Fruit fly (Drosophila melanogaster) whole organism, adult: ENCODE data around the gene CG3568.
A peak's percentile ranks its signal among the peaks of the same experiment; 100 is the strongest.

ENCODE experiments used
- CG1620 ChIP-seq: fragments of 200-800 bp; sonication (Bioruptor generic); optimal IDR thresholded peaks from 2 replicates; lab custom pipeline; 2016; ENCODE audit warnings: missing biosample characterization, missing genetic modification characterization
- CG33017 ChIP-seq: fragments of 200-800 bp; sonication (Bioruptor generic); optimal IDR thresholded peaks from 2 replicates; lab custom pipeline; 2018; ENCODE audit warnings: missing biosample characterization, mild to moderate bottlenecking, missing genetic modification characterization, moderate library complexity
- CG7045 ChIP-seq: fragments of 200-800 bp; sonication (Bioruptor generic); optimal IDR thresholded peaks from 2 replicates; lab custom pipeline; 2017; ENCODE audit warnings: missing biosample characterization, mild to moderate bottlenecking, missing genetic modification characterization
- CG7101 ChIP-seq: fragments of 200-800 bp; sonication (Bioruptor generic); optimal IDR thresholded peaks from 2 replicates; lab custom pipeline; 2018; ENCODE audit warnings: missing biosample characterization, mild to moderate bottlenecking, missing genetic modification characterization, moderate library complexity
- Clk ChIP-seq: fragments of 200-800 bp; sonication (Bioruptor generic); optimal IDR thresholded peaks from 2 replicates; lab custom pipeline; 2017; ENCODE audit warnings: missing biosample characterization, missing genetic modification characterization
- Hr96 ChIP-seq: fragments of 200-800 bp; sonication (Bioruptor generic); optimal IDR thresholded peaks from 2 replicates; lab custom pipeline; 2016; ENCODE audit warnings: missing biosample characterization, missing genetic modification characterization
- Mnt ChIP-seq: fragments of 200-800 bp; sonication (Bioruptor generic); optimal IDR thresholded peaks from 2 replicates; lab custom pipeline; 2016; ENCODE audit warnings: missing biosample characterization, mild to moderate bottlenecking, missing genetic modification characterization
- bab1 ChIP-seq: fragments of 200-800 bp; sonication (Bioruptor generic); optimal IDR thresholded peaks from 3 replicates; lab custom pipeline; 2019; ENCODE audit warnings: missing biosample characterization, mild to moderate bottlenecking, missing genetic modification characterization, moderate library complexity
- cnc ChIP-seq, 2 experiments: fragments of >200 bp; optimal IDR thresholded peaks; 2 replicates each; lab custom pipeline; 2017
- kay ChIP-seq: fragments of 200-800 bp; sonication (Bioruptor generic); peaks from one replicate; lab custom pipeline; 2016; ENCODE audit warnings: missing biosample characterization, missing genetic modification characterization, borderline replicate concordance
- ovo ChIP-seq: fragments of 200-800 bp; sonication (Bioruptor generic); optimal IDR thresholded peaks from 2 replicates; lab custom pipeline; 2016; ENCODE audit warnings: missing biosample characterization, missing genetic modification characterization
- pad ChIP-seq: fragments of 200-800 bp; sonication (Bioruptor generic); optimal IDR thresholded peaks from 3 replicates; lab custom pipeline; 2017; ENCODE audit warnings: missing biosample characterization, missing genetic modification characterization, mild to moderate bottlenecking, moderate library complexity, missing genetic modification reagents
- tj ChIP-seq: fragments of 200-800 bp; sonication (Bioruptor generic); optimal IDR thresholded peaks from 3 replicates; lab custom pipeline; 2017; ENCODE audit warnings: missing biosample characterization, mild to moderate bottlenecking, missing genetic modification characterization, moderate library complexity
- toe ChIP-seq: fragments of 200-800 bp; sonication (Bioruptor generic); optimal IDR thresholded peaks from 2 replicates; lab custom pipeline; 2016; ENCODE audit warnings: missing biosample characterization, missing genetic modification characterization

dm6 chrX:4590772-4591064 lies 48.3 kb downstream of the CG3568 start:
- no peak for TF ChIP-seq cnc (optimal IDR thresholded peaks at IDR 0.05; lab: Kevin White, UChicago)
- no peak for TF ChIP-seq CG33017 (tag; lab: Kevin White, UChicago)
- peak; percentile 55 for TF ChIP-seq tj
- no peak for TF ChIP-seq ovo (GFP tag; lab: Kevin White, UChicago)
- TF ChIP-seq Clk, result no peak
- no peak for TF ChIP-seq CG1620
- TF ChIP-seq CG7101 (tag; lab: Kevin White, UChicago), result no peak
- TF ChIP-seq kay, result no peak
- no peak for TF ChIP-seq Hr96 (GFP tag; lab: Kevin White, UChicago)
- no peak for TF ChIP-seq toe (GFP tag; lab: Kevin White, UChicago)
- TF ChIP-seq pad (GFP tag; lab: Kevin White, UChicago), result no peak
- peak; percentile 28 for TF ChIP-seq bab1
- TF ChIP-seq CG7045 (GFP tag; lab: Kevin White, UChicago), result no peak
- no peak for TF ChIP-seq Mnt
